Worm (Caenorhabditis elegans) whole organism, late embryonic: ENCODE measurements around the gene srh-4.
A peak's percentile ranks its signal among the peaks of the same experiment; 100 is the strongest.

Source experiments
- K02D7.2 ChIP-seq: sonication (generic microtip); optimal IDR thresholded peaks from 2 replicates; lab custom pipeline; 2017; ENCODE audit warnings: mild to moderate bottlenecking, missing genetic modification characterization, missing compliant biosample characterization
- ama-1 ChIP-seq: fragments of 150-350 bp; optimal IDR thresholded peaks from 2 replicates; lab custom pipeline; 2014
- ceh-14 ChIP-seq: sonication (generic microtip); optimal IDR thresholded peaks from 2 replicates; lab custom pipeline; 2016; ENCODE audit warnings: missing genotype, missing genetic modification characterization, missing compliant biosample characterization
- ceh-18 ChIP-seq: sonication (generic microtip); optimal IDR thresholded peaks from 2 replicates; lab custom pipeline; 2016; ENCODE audit warnings: missing genetic modification characterization, missing compliant biosample characterization
- ceh-19 ChIP-seq: fragments of 200-800 bp; sonication (Bioruptor generic); optimal IDR thresholded peaks from 2 replicates; lab custom pipeline; 2018; ENCODE audit warnings: mild to moderate bottlenecking, missing genetic modification characterization, missing compliant biosample characterization
- ceh-24 ChIP-seq: sonication (generic microtip); optimal IDR thresholded peaks from 2 replicates; lab custom pipeline; 2016; ENCODE audit warnings: mild to moderate bottlenecking, missing genetic modification characterization, missing compliant biosample characterization
- ceh-30 ChIP-seq: fragments of 150-350 bp; optimal IDR thresholded peaks from 2 replicates; lab custom pipeline; 2014; ENCODE audit warnings: missing biosample characterization, missing genetic modification characterization
- ceh-31 ChIP-seq: sonication (generic microtip); optimal IDR thresholded peaks from 2 replicates; lab custom pipeline; 2016; ENCODE audit warnings: missing genetic modification characterization, missing compliant biosample characterization
- ceh-34 ChIP-seq: sonication (generic microtip); optimal IDR thresholded peaks from 2 replicates; lab custom pipeline; 2016; ENCODE audit warnings: mild to moderate bottlenecking, missing genetic modification characterization, missing compliant biosample characterization
- ceh-45 ChIP-seq: fragments of 200-800 bp; sonication (Bioruptor generic); IDR thresholded peaks from 2 replicates; pipeline ENCODE4 v1.3.6; 2022; ENCODE audit warnings: missing genetic modification reagents, missing genetic modification characterization, missing compliant biosample characterization
- ceh-48 ChIP-seq: sonication (generic microtip); optimal IDR thresholded peaks from 2 replicates; lab custom pipeline; 2016; ENCODE audit warnings: missing genetic modification characterization, inconsistent platforms, missing compliant biosample characterization
- dmd-4 ChIP-seq: sonication (generic microtip); optimal IDR thresholded peaks from 2 replicates; lab custom pipeline; 2016; ENCODE audit warnings: borderline replicate concordance, missing genetic modification characterization, missing compliant biosample characterization
- dve-1 ChIP-seq: sonication (generic microtip); optimal IDR thresholded peaks from 2 replicates; lab custom pipeline; 2017; ENCODE audit warnings: antibody characterized with exemption, mild to moderate bottlenecking, missing genetic modification characterization, missing compliant biosample characterization
- elt-2 ChIP-seq: sonication (generic microtip); optimal IDR thresholded peaks from 2 replicates; lab custom pipeline; 2016; ENCODE audit warnings: missing genetic modification reagents, missing genetic modification characterization, missing compliant biosample characterization
- elt-4 ChIP-seq: sonication (generic microtip); optimal IDR thresholded peaks from 2 replicates; lab custom pipeline; 2016; ENCODE audit warnings: missing genetic modification characterization, missing compliant biosample characterization
- ets-4 ChIP-seq: sonication (generic microtip); optimal IDR thresholded peaks from 2 replicates; lab custom pipeline; 2016; ENCODE audit warnings: missing genetic modification characterization, missing compliant biosample characterization
- eyg-1 ChIP-seq: sonication (generic microtip); optimal IDR thresholded peaks from 2 replicates; lab custom pipeline; 2016; ENCODE audit warnings: missing genotype, missing genetic modification characterization, missing compliant biosample characterization
- fkh-10 ChIP-seq: fragments of 150-350 bp; optimal IDR thresholded peaks from 2 replicates; lab custom pipeline; 2014; ENCODE audit warnings: missing biosample characterization, missing genetic modification reagents, missing genetic modification characterization
- hlh-13 ChIP-seq: fragments of 200-800 bp; sonication (Bioruptor generic); optimal IDR thresholded peaks from 2 replicates; lab custom pipeline; 2018; ENCODE audit warnings: mild to moderate bottlenecking, missing genetic modification characterization, missing compliant biosample characterization
- hlh-8 ChIP-seq: sonication (generic microtip); optimal IDR thresholded peaks from 2 replicates; lab custom pipeline; 2016; ENCODE audit warnings: missing genotype, missing genetic modification characterization, missing compliant biosample characterization
- lim-6 ChIP-seq: sonication (generic microtip); optimal IDR thresholded peaks from 2 replicates; lab custom pipeline; 2016; ENCODE audit warnings: missing genetic modification characterization, missing compliant biosample characterization
- nhr-11 ChIP-seq: fragments of 150-350 bp; optimal IDR thresholded peaks from 2 replicates; lab custom pipeline; 2014; ENCODE audit warnings: missing biosample characterization, missing genetic modification characterization
- odd-2 ChIP-seq: sonication (generic microtip); optimal IDR thresholded peaks from 2 replicates; lab custom pipeline; 2017; ENCODE audit warnings: antibody characterized with exemption, mild to moderate bottlenecking, missing genetic modification characterization, missing compliant biosample characterization
- pag-3 ChIP-seq: sonication (generic microtip); optimal IDR thresholded peaks from 2 replicates; lab custom pipeline; 2016; ENCODE audit warnings: missing compliant biosample characterization, missing genetic modification characterization, borderline replicate concordance
- pat-9 ChIP-seq: fragments of 200-800 bp; sonication (Bioruptor generic); optimal IDR thresholded peaks from 2 replicates; lab custom pipeline; 2018; ENCODE audit warnings: mild to moderate bottlenecking, missing genetic modification characterization, moderate library complexity, missing compliant biosample characterization
- pha-2 ChIP-seq: sonication (generic microtip); optimal IDR thresholded peaks from 2 replicates; lab custom pipeline; 2017; ENCODE audit warnings: mild to moderate bottlenecking, missing genetic modification characterization, missing compliant biosample characterization
- pqm-1 ChIP-seq: sonication (generic microtip); optimal IDR thresholded peaks from 2 replicates; lab custom pipeline; 2016; ENCODE audit warnings: missing genetic modification characterization, missing compliant biosample characterization
- pros-1 ChIP-seq: fragments of 150-350 bp; optimal IDR thresholded peaks from 2 replicates; lab custom pipeline; 2014; ENCODE audit warnings: missing biosample characterization, missing genetic modification reagents, missing genetic modification characterization
- rnt-1 ChIP-seq: sonication (generic microtip); optimal IDR thresholded peaks from 2 replicates; lab custom pipeline; 2016; ENCODE audit warnings: missing genetic modification characterization, missing compliant biosample characterization
- sox-2 ChIP-seq: fragments of 200-800 bp; sonication (Bioruptor generic); IDR thresholded peaks from 2 replicates; pipeline ENCODE4 v1.3.6; 2022; ENCODE audit warnings: missing genetic modification reagents, missing genetic modification characterization, missing compliant biosample characterization
- sox-4 ChIP-seq: sonication (generic microtip); optimal IDR thresholded peaks from 2 replicates; lab custom pipeline; 2017; ENCODE audit warnings: mild to moderate bottlenecking, missing genetic modification characterization, inconsistent platforms, missing compliant biosample characterization
- tbx-2 ChIP-seq: sonication (generic microtip); optimal IDR thresholded peaks from 2 replicates; lab custom pipeline; 2016; ENCODE audit warnings: missing genetic modification characterization, missing compliant biosample characterization
- ttx-3 ChIP-seq: sonication (generic microtip); optimal IDR thresholded peaks from 2 replicates; lab custom pipeline; 2016; ENCODE audit warnings: missing genetic modification reagents, missing genetic modification characterization, missing compliant biosample characterization
- unc-3 ChIP-seq, 2 experiments: fragments of 200-800 bp in 1 of 2; sonication (Bioruptor generic) in 1 of 2; sonication (generic microtip) in 1 of 2; conservative IDR thresholded peaks in 1 of 2; optimal IDR thresholded peaks in 1 of 2; 2 replicates each; pipeline versions ENCODE4 v1.3.6 to Lab custom; 2016 to 2022; ENCODE audit warnings: missing compliant biosample characterization in 2 of 2, missing genetic modification characterization in 2 of 2, missing genetic modification reagents in 1 of 2
- unc-42 ChIP-seq: sonication (generic microtip); optimal IDR thresholded peaks from 2 replicates; lab custom pipeline; 2016; ENCODE audit warnings: missing genotype, missing genetic modification characterization, missing compliant biosample characterization
- unc-55 ChIP-seq: sonication (generic microtip); optimal IDR thresholded peaks from 2 replicates; lab custom pipeline; 2017; ENCODE audit warnings: missing biosample characterization, missing genetic modification reagents, missing genetic modification characterization
- unc-86 ChIP-seq: sonication (generic microtip); optimal IDR thresholded peaks from 2 replicates; lab custom pipeline; 2016; ENCODE audit warnings: missing genetic modification characterization, missing compliant biosample characterization

srh-4 gene

DNA sequence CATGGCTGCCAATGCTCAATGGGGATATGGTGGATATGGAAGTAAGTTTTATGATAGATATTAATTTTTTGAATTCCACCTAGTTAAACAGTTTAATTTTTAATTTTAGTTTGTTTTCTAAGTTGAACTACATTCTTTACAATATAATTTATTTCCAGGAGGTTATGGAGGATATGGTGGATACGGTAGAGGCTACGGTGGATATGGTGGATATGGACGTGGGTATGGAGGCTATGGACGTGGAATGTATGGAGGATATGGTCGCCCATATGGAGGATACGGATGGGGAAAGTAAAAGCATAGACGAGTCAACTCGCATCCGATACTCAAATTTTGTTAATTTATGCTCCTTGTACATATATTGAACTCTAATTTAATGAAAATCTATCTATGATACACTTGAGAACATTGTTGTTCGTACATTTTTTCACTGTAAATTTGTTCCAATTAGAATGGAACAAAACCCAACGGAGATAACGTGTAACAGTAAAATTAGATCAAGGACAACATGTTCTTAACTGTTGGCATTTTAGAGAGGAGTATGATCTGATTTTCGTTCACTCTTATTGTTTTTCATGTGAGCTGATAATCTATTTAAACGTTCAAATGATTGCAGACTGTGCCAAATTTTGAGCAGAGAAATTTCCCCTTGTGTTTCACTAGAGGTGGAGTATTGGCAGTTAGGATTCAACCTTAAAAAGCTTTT, 29.9 kb upstream of the srh-4 start:
- TF ChIP-seq lim-6 (no peak), tbx-2 (tag; lab: Kevin White, UChicago) (no peak), rnt-1 (no peak), unc-55 (GFP tag; lab: Kevin White, UChicago) (no peak), ttx-3 (tag; lab: Kevin White, UChicago) (no peak), ceh-30 (tag; lab: Kevin White, UChicago) (no peak), fkh-10 (GFP tag; lab: Kevin White, UChicago) (no peak), sox-4 (no peak), pros-1 (tag; lab: Kevin White, UChicago) (no peak), ceh-48 (no peak), ceh-24 (tag; lab: Kevin White, UChicago) (no peak), ceh-31 (no peak), pqm-1 (tag; lab: Kevin White, UChicago) (no peak)

DNA sequence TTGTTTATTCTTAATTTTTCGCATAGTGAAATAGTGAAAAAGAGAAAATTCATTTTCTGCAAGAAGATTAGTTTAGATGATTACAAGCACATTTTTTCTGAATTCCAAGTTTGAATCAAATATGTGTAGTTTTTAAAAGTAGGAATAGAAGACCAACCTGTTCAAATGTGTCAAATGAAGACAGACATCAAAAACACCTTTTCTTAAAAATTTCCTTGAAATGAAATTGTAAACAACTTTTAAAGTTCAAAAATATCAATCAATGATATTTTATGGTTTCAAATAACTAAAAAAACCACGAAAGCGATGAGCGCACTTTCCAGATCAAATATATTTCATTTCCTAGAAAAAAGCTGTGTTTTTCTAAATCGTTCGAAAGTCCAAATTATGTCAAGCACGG, 28.6 kb upstream of the srh-4 start, which contains the start of gene nlp-30:
TSS of gene nlp-30 (plus strand) at position 301 of the 400 bp plus-strand sequence.
- TF ChIP-seq lim-6 = no peak
- no peak for TF ChIP-seq ama-1 (lab: Kevin White, UChicago)
- TF ChIP-seq hlh-13 (GFP tag; lab: Kevin White, UChicago) = no peak
- no peak for TF ChIP-seq K02D7.2 (tag; lab: Kevin White, UChicago)
- TF ChIP-seq odd-2 (tag; lab: Kevin White, UChicago) = no peak
- no peak for TF ChIP-seq sox-2
- no peak for TF ChIP-seq dmd-4
- no peak for TF ChIP-seq ceh-14 (tag; lab: Kevin White, UChicago)
- TF ChIP-seq hlh-8 (tag; lab: Kevin White, UChicago) = no peak
- no peak for TF ChIP-seq unc-42
- no peak for TF ChIP-seq pat-9 (tag; lab: Kevin White, UChicago)
- TF ChIP-seq elt-4 = no peak
- no peak for TF ChIP-seq dve-1 (tag; lab: Kevin White, UChicago)
- TF ChIP-seq ceh-18 (tag; lab: Kevin White, UChicago) = no peak
- no peak for TF ChIP-seq elt-2 (tag; lab: Kevin White, UChicago)
- TF ChIP-seq, all 69 proteins: peak for 0

DNA sequence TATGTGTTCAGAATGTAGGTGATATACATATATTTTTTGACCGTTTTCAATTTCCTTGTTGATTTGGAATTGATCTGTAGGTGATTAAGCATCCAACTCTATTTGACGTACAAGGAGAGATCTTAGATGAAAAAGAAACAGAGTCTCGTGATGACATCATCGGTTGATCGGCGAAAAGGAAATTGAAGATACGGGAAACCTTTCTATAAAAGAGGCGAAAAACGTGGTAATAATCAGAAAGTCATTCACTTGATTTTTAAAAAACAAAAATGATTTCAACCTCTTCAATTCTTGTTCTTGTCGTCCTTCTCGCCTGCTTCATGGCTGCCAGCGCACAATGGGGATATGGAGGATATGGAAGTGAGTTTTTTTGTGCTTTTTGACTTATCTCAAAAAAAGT, 26.1 kb upstream of the srh-4 start, which contains the start of gene nlp-29:
TSS of gene nlp-29 (plus strand) at position 248 of the 400 bp plus-strand sequence.
- TF ChIP-seq dve-1 (tag; lab: Kevin White, UChicago) (peak; percentile 12), nhr-11 (tag; lab: Kevin White, UChicago) (no peak)

DNA sequence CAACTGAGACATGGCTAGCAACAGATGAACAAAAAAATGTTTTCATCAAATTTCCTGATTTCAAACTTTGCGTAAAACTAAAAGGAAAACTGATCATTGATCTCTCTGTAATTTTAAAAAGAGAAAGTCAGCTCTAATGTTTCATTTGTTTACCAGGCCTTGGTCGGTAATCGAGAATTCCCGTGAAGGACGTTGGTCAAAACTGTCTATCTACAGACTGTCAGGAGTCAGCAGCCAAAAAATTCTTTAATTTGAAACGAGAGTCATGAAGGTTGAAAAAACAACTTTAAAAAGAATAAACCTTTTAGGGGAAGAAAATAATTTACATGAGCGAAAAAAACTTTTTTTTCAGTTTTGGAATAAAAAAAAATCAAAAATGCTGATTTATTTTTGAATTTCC, 25.2 kb upstream of the srh-4 start:
- TF ChIP-seq ceh-18 (tag; lab: Kevin White, UChicago) = no peak
- TF ChIP-seq unc-86 (tag; lab: Kevin White, UChicago) = no peak
- no peak for TF ChIP-seq ceh-45 (GFP tag; lab: Robert Waterston, UW)
- no peak for TF ChIP-seq ceh-31
- no peak for TF ChIP-seq pag-3 (tag; lab: Kevin White, UChicago)
- no peak for TF ChIP-seq unc-3 (GFP tag; conservative IDR thresholded peaks at IDR 0.05; lab: Robert Waterston, UW)
- TF ChIP-seq unc-3 (tag; optimal IDR thresholded peaks at IDR 0.05; lab: Kevin White, UChicago) = no peak
- no peak for TF ChIP-seq ceh-34 (tag; lab: Kevin White, UChicago)
- no peak for TF ChIP-seq pha-2 (tag; lab: Kevin White, UChicago)
- no peak for TF ChIP-seq ets-4 (tag; lab: Kevin White, UChicago)
- TF ChIP-seq elt-2 (tag; lab: Kevin White, UChicago) = no peak
- TF ChIP-seq ceh-19 (GFP tag; lab: Kevin White, UChicago) = no peak
- no peak for TF ChIP-seq odd-2 (tag; lab: Kevin White, UChicago)
- no peak for TF ChIP-seq hlh-13 (GFP tag; lab: Kevin White, UChicago)
- no peak for TF ChIP-seq ama-1 (lab: Kevin White, UChicago)
- no peak for TF ChIP-seq eyg-1 (tag; lab: Kevin White, UChicago)
- TF ChIP-seq, all 69 proteins: peak for 0
